Worm (Caenorhabditis elegans): ENCODE measurements around the gene kin-29.

kin-29 gene

DNA sequence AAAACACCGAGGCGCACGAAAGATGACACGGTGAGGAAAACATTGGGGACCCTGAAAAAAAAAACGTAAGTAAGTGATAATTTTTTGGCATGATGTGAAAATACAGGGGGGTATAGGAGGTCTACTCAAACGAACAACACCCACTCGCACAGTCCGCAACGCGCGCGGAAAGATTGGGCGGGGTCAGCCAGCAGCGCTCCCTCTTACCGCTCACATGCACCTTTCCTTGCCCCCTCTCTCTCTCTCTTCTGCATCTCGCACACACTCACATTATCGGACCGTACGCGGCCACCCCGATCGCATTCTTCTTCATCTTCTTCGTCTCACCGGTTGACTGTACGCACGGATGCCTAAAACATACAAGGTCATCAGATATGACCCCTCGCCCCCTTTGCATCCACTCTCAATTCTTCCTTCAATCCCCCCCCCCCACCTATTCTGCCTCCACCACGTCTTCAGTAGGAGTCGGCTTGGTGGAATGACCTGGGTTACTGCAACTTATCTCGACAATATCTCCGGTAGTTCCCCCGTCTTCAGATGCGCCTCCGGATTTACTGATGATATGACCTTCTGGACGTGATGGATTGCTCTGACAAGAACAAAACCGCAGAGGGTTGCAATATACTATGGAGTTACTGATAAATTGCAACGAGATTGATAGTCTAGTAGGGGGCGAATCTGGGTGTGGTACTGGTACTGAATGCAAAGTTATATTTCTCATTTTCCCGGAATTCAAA, 27.5 kb upstream of the kin-29 start, which contains the start of gene F53B3.5:
Gene F53B3.5, minus strand, starts transcription at position 51 of the 737 bp plus-strand sequence.
- TF ChIP-seq mdt-29 (GFP tag; IDR thresholded peaks at IDR 0.05) (no peak), nhr-25 (tag; optimal IDR thresholded peaks at IDR 0.05; ENCODE audit: borderline replicate concordance, insufficient read depth) (peak; percentile 16), set-16 (GFP tag; IDR thresholded peaks at IDR 0.05) (peak; percentile 80), hlh-30 (tag; optimal IDR thresholded peaks at IDR 0.05; ENCODE audit: insufficient read depth) (peak; percentile 37), mxl-3 (GFP tag; optimal IDR thresholded peaks at IDR 0.05) (peak; percentile 21), tag-97 (GFP tag; IDR thresholded peaks at IDR 0.05) (no peak), nhr-28 (tag; optimal IDR thresholded peaks at IDR 0.05) (no peak), mdl-1 (tag; optimal IDR thresholded peaks at IDR 0.05) (peak in 1 of 2 experiments; percentile 1), ceh-32 (tag; optimal IDR thresholded peaks at IDR 0.05; ENCODE audit: poor library complexity) (no peak), zip-11 (GFP tag; IDR thresholded peaks at IDR 0.05) (no peak), unc-62 (GFP tag; optimal IDR thresholded peaks at IDR 0.05 in 1 of 2) (peak in 1 of 2 experiments; percentile 87), unc-62 (tag; optimal IDR thresholded peaks at IDR 0.05) (no peak)

DNA sequence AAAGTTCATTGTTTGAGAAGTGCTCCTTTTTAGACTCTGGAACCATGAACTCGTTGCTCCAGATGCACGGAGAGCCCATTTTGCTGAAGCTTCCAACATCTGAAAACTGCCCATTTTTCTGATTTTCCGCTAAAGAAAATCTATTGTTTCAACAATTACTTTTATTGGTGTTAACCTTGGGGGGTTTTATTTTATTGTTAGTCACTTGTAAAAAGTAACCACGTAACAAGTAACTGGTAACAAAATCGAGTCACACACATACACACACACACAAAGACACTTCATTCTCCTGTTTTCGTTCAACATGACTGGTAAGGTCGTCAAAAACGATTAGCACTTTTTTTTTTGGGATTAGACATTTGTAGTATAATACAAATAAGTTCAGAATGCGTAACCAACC, 25.2 kb upstream of the kin-29 start:
- TF ChIP-seq spr-3 (GFP tag; optimal IDR thresholded peaks at IDR 0.05) (no peak), unc-62 (GFP tag; optimal IDR thresholded peaks at IDR 0.05 in 1 of 2) (peak in 1 of 2 experiments; percentile 54), unc-62 (tag; optimal IDR thresholded peaks at IDR 0.05) (no peak), nhr-25 (tag; optimal IDR thresholded peaks at IDR 0.05; ENCODE audit: borderline replicate concordance, insufficient read depth) (peak; percentile 35), nhr-42 (GFP tag; IDR thresholded peaks at IDR 0.05) (no peak)

DNA sequence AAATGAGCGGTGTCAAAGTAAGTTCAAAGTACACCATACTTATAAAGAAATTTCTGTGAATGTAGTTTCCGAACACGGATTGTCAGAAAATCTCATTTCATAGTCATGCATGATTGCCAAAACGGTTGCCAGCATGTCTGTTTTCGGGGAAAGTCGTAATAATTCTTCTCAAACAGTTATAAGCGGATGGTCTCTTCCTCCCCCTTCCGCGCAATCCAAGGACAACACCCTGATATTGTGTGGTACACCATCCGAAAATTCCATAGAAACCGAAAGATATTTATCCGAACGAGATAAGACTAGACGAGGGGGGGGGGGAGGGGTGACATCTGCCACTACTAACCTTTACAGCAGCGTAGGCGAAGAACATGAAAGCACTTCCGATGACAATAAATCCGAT, 22.4 kb upstream of the kin-29 start:
- TF ChIP-seq mep-1 (tag; optimal IDR thresholded peaks at IDR 0.05) (no peak), gei-8 (GFP tag; optimal IDR thresholded peaks at IDR 0.05) (no peak), egl-27 (tag; optimal IDR thresholded peaks at IDR 0.05) (no peak), ZK337.2 (GFP tag; IDR thresholded peaks at IDR 0.05) (no peak), ztf-7 (tag; optimal IDR thresholded peaks at IDR 0.05) (no peak), Y75B8A.6 (GFP tag; IDR thresholded peaks at IDR 0.05) (no peak), nhr-237 (tag; optimal IDR thresholded peaks at IDR 0.05) (no peak), nhr-76 (tag; optimal IDR thresholded peaks at IDR 0.05) (no peak), hlh-30 (tag; optimal IDR thresholded peaks at IDR 0.05; ENCODE audit: insufficient read depth) (no peak), ama-1 (optimal IDR thresholded peaks at IDR 0.05) (no peak), lin-39 (tag; optimal IDR thresholded peaks at IDR 0.05) (no peak), pha-4 (GFP tag; IDR thresholded peaks at IDR 0.05) (no peak), pha-4 (tag; optimal IDR thresholded peaks at IDR 0.05) (no peak)

ce11 chrX:2873272-2873671, 21.0 kb upstream of the kin-29 start:
- TF ChIP-seq skn-1 (tag; optimal IDR thresholded peaks at IDR 0.05) (no peak), unc-62 (GFP tag; optimal IDR thresholded peaks at IDR 0.05 in 1 of 2) (peak in 1 of 2 experiments; percentile 91), unc-62 (tag; optimal IDR thresholded peaks at IDR 0.05) (no peak)

ce11 chrX:2871037-2871436, 18.8 kb upstream of the kin-29 start, which contains the start of gene F53B3.3:
Gene F53B3.3 (minus strand): TSS chrX:2871137.
- TF ChIP-seq aha-1 (tag) (peak; percentile 34), F49E8.2 (tag; optimal IDR thresholded peaks at IDR 0.05; ENCODE audit: borderline replicate concordance) (no peak), Y5F2A.4 (GFP tag; optimal IDR thresholded peaks at IDR 0.05) (no peak)

Measured in whole organism, L4 larva.